Fruit fly (Drosophila melanogaster): ENCODE results near the gene CG34250.

Gene CG34250

dm6 chr3L:17465804-17466203 is 10.2 kb upstream of the CG34250 start, which contains the start of gene QIL1 (continued):
- TF ChIP-seq chn (GFP tag; optimal IDR thresholded peaks at IDR 0.05) = no peak
- no peak for TF ChIP-seq CG13894 (tag; optimal IDR thresholded peaks at IDR 0.05)
- no peak for TF ChIP-seq CG3407 (GFP tag; optimal IDR thresholded peaks at IDR 0.05)
- no peak for TF ChIP-seq fd96Cb (tag; optimal IDR thresholded peaks at IDR 0.05)
- no peak for TF ChIP-seq Doc2 (GFP tag; IDR thresholded peaks at IDR 0.05)
- no peak for TF ChIP-seq chif (GFP tag; optimal IDR thresholded peaks at IDR 0.05)
- TF ChIP-seq NC2α (GFP tag; optimal IDR thresholded peaks at IDR 0.05) = no peak
- no peak for TF ChIP-seq tio (GFP tag; optimal IDR thresholded peaks at IDR 0.05)
- no peak for TF ChIP-seq chinmo (GFP tag; IDR thresholded peaks at IDR 0.05; ENCODE audit: partially characterized antibody)
- TF ChIP-seq Fer1 (GFP tag; optimal IDR thresholded peaks at IDR 0.05) = no peak
- TF ChIP-seq CG7357 (GFP tag; IDR thresholded peaks at IDR 0.05) = no peak
- TF ChIP-seq CG6175 (GFP tag; IDR thresholded peaks at IDR 0.05) = no peak
- TF ChIP-seq CG10267 (tag; optimal IDR thresholded peaks at IDR 0.05) = peak; percentile 54
- no peak for TF ChIP-seq CG12236 (GFP tag; optimal IDR thresholded peaks at IDR 0.05)
- TF ChIP-seq emc (GFP tag; optimal IDR thresholded peaks at IDR 0.05) = no peak
- no peak for TF ChIP-seq CG14965 (GFP tag; optimal IDR thresholded peaks at IDR 0.05; ENCODE audit: borderline replicate concordance)
- TF ChIP-seq ind (GFP tag; optimal IDR thresholded peaks at IDR 0.05) = no peak
- no peak for TF ChIP-seq dati (GFP tag; IDR thresholded peaks at IDR 0.05)
- TF ChIP-seq zfh2 (GFP tag; optimal IDR thresholded peaks at IDR 0.05) = no peak
- TF ChIP-seq CG1832 (GFP tag; optimal IDR thresholded peaks at IDR 0.05) = no peak
- TF ChIP-seq kay (GFP tag; optimal IDR thresholded peaks at IDR 0.05) = no peak
- no peak for TF ChIP-seq Asciz (GFP tag; optimal IDR thresholded peaks at IDR 0.05)
- TF ChIP-seq TFAM (GFP tag; optimal IDR thresholded peaks at IDR 0.05) = no peak
- TF ChIP-seq CG1792 (GFP tag; optimal IDR thresholded peaks at IDR 0.05) = no peak
- TF ChIP-seq zen2 (GFP tag; IDR thresholded peaks at IDR 0.05; ENCODE audit: partially characterized antibody) = no peak
- TF ChIP-seq nerfin-2 (GFP tag; IDR thresholded peaks at IDR 0.05; ENCODE audit: partially characterized antibody) = no peak
- peak; percentile 16 for TF ChIP-seq gem (tag; optimal IDR thresholded peaks at IDR 0.05)
- no peak for TF ChIP-seq CG3281 (GFP tag; optimal IDR thresholded peaks at IDR 0.05)
- no peak for TF ChIP-seq hkb (optimal IDR thresholded peaks at IDR 0.05)
- no peak for TF ChIP-seq hkb (GFP tag; IDR thresholded peaks at IDR 0.05)
- no peak for TF ChIP-seq dmrt11E (tag; optimal IDR thresholded peaks at IDR 0.05)
- no peak for TF ChIP-seq jing (GFP tag; optimal IDR thresholded peaks at IDR 0.05)
- TF ChIP-seq CG7271 (tag; optimal IDR thresholded peaks at IDR 0.05) = no peak
- TF ChIP-seq CG30020 (tag; optimal IDR thresholded peaks at IDR 0.05) = peak; percentile 64
- TF ChIP-seq NK7.1 (GFP tag; optimal IDR thresholded peaks at IDR 0.05) = no peak
- no peak for TF ChIP-seq Spps (tag; optimal IDR thresholded peaks at IDR 0.05)
- TF ChIP-seq Lpt (GFP tag; optimal IDR thresholded peaks at IDR 0.05) = no peak
- TF ChIP-seq CG4707 (GFP tag; optimal IDR thresholded peaks at IDR 0.05) = no peak
- TF ChIP-seq CG14667 (GFP tag; IDR thresholded peaks at IDR 0.05) = no peak
- peak; percentile 37; the same call in 1 of the 2 replicates for TF ChIP-seq CG13287 (GFP tag; IDR thresholded peaks at IDR 0.05; ENCODE audit: partially characterized antibody)
- TF ChIP-seq slp2 (GFP tag; optimal IDR thresholded peaks at IDR 0.05) = no peak
- TF ChIP-seq Hr3 (GFP tag; optimal IDR thresholded peaks at IDR 0.05) = no peak
- TF ChIP-seq CG2875 (GFP tag; optimal IDR thresholded peaks at IDR 0.05) = no peak
- no peak for TF ChIP-seq Dad (GFP tag; optimal IDR thresholded peaks at IDR 0.05)
- no peak for TF ChIP-seq Dll (GFP tag; IDR thresholded peaks at IDR 0.05; ENCODE audit: partially characterized antibody)
- no peak for TF ChIP-seq CG10209 (GFP tag; optimal IDR thresholded peaks at IDR 0.05)
- TF ChIP-seq da (GFP tag; optimal IDR thresholded peaks at IDR 0.05) = no peak
- TF ChIP-seq Bteb2 (GFP tag; optimal IDR thresholded peaks at IDR 0.05) = no peak
- TF ChIP-seq CG2199 (GFP tag; IDR thresholded peaks at IDR 0.05) = peak; percentile 53; the same call in 1 of the 3 replicates
- TF ChIP-seq Mrtf (GFP tag; IDR thresholded peaks at IDR 0.05) = no peak
- TF ChIP-seq CG10462 (GFP tag; optimal IDR thresholded peaks at IDR 0.05) = no peak
- TF ChIP-seq tna (GFP tag; IDR thresholded peaks at IDR 0.05; ENCODE audit: partially characterized antibody) = no peak
